Worm (Caenorhabditis elegans) whole organism, midembryonic: ENCODE measurements around the gene tost-1.

Experiments used
- T22C8.4 ChIP-seq: fragments of 200-800 bp; sonication (Bioruptor generic); IDR thresholded peaks from 2 replicates; pipeline ENCODE4 v1.3.6; 2022; ENCODE audit warnings: missing genetic modification characterization, missing compliant biosample characterization
- cog-1 ChIP-seq: sonication (generic microtip); optimal IDR thresholded peaks from 2 replicates; lab custom pipeline; 2016; ENCODE audit warnings: missing genetic modification characterization, missing compliant biosample characterization
- flt-1 ChIP-seq: fragments of 200-800 bp; sonication (Bioruptor generic); IDR thresholded peaks from 2 replicates; pipeline ENCODE4 v1.3.6; 2022; ENCODE audit warnings: missing genetic modification characterization, missing compliant biosample characterization
- klf-2 ChIP-seq: fragments of 200-800 bp; sonication (Bioruptor generic); conservative IDR thresholded peaks from 2 replicates; pipeline ENCODE4 v1.3.6; 2022; ENCODE audit warnings: missing genetic modification reagents, missing genetic modification characterization, missing compliant biosample characterization
- med-1 ChIP-seq: sonication (generic microtip); optimal IDR thresholded peaks from 2 replicates; lab custom pipeline; 2017; ENCODE audit warnings: missing genetic modification characterization, mild to moderate bottlenecking, missing compliant biosample characterization, antibody characterized with exemption, missing genetic modification reagents; ENCODE audit not compliant: insufficient read depth
- ref-1 ChIP-seq: fragments of 200-800 bp; sonication (Bioruptor generic); conservative IDR thresholded peaks from 2 replicates; pipeline ENCODE4 v1.3.6; 2022; ENCODE audit warnings: missing genetic modification reagents, missing genetic modification characterization, missing compliant biosample characterization
- tab-1 ChIP-seq: fragments of 200-800 bp; sonication (Bioruptor generic); IDR thresholded peaks from 2 replicates; pipeline ENCODE4 v1.3.6; 2022; ENCODE audit warnings: missing genetic modification characterization, missing compliant biosample characterization
- ztf-23 ChIP-seq: fragments of 200-800 bp; sonication (Bioruptor generic); IDR thresholded peaks from 2 replicates; pipeline ENCODE4 v1.3.6; 2022; ENCODE audit warnings: missing genetic modification reagents, missing genetic modification characterization, missing compliant biosample characterization
- ztf-29 ChIP-seq: fragments of 200-800 bp; sonication (Bioruptor generic); IDR thresholded peaks from 2 replicates; pipeline ENCODE4 v1.3.6; 2022; ENCODE audit warnings: missing genetic modification reagents, missing genetic modification characterization, missing compliant biosample characterization

DNA sequence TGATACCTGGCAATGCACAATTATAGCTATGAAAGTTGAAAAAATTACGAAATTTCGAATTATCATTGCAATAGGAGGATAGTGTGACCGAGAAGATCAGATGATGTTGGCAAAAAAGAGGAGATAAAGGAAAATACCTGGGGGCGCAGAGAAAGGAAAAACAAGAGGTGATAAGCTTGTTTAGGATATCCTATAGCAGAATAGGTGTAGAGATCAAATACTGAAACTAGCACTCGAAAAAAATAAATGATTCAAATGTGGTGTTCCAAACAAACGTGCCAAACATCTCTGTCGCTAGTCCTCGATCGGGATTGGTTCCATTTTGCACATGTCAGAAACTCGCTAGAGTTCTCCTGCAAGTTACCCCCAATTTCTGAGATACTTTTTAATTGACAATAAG, 48.7 kb downstream of the tost-1 start, which contains the start of gene F26A1.9:
- TF ChIP-seq flt-1 (GFP tag; lab: Robert Waterston, UW) (no peak), cog-1 (no peak), ztf-29 (GFP tag; lab: Robert Waterston, UW) (no peak), ztf-23 (GFP tag; lab: Robert Waterston, UW) (no peak), tab-1 (no peak), T22C8.4 (no peak), klf-2 (GFP tag; lab: Robert Waterston, UW) (no peak), med-1 (GFP tag; lab: Kevin White, UChicago) (no peak), ref-1 (GFP tag; lab: Robert Waterston, UW) (no peak)
